Worm (Caenorhabditis elegans) whole organism, L3 larva: ENCODE measurements around the gene R09H10.1.
A peak's percentile ranks its signal among the peaks of the same experiment; 100 is the strongest.

Source experiments
- R02D3.7 ChIP-seq: fragments of 150-350 bp; optimal IDR thresholded peaks from 2 replicates; lab custom pipeline; 2014; ENCODE audit warnings: missing biosample characterization, missing genetic modification characterization
- ZK546.5 ChIP-seq: sonication (generic microtip); optimal IDR thresholded peaks from 2 replicates; lab custom pipeline; 2017; ENCODE audit warnings: missing biosample characterization, missing genetic modification characterization
- aly-2 ChIP-seq: fragments of 150-350 bp; optimal IDR thresholded peaks from 2 replicates; lab custom pipeline; 2014; ENCODE audit warnings: missing biosample characterization, missing genetic modification characterization
- ceh-16 ChIP-seq: sonication (generic microtip); optimal IDR thresholded peaks from 2 replicates; lab custom pipeline; 2017; ENCODE audit warnings: missing biosample characterization, missing genetic modification characterization
- ceh-28 ChIP-seq: fragments of 150-350 bp; optimal IDR thresholded peaks from 2 replicates; lab custom pipeline; 2014; ENCODE audit warnings: missing biosample characterization, missing genetic modification reagents, missing genetic modification characterization
- ceh-82 ChIP-seq: fragments of 150-350 bp; optimal IDR thresholded peaks from 2 replicates; lab custom pipeline; 2014; ENCODE audit warnings: missing biosample characterization, missing genetic modification characterization
- elt-3 ChIP-seq, 3 experiments: fragments of 150-350 bp in 1 of 3; sonication (generic microtip) in 2 of 3; optimal IDR thresholded peaks; 2 replicates in 2 of 3; 4 replicates in 1 of 3; lab custom pipeline; 2014 to 2017; ENCODE audit warnings: missing biosample characterization in 3 of 3, missing genetic modification characterization in 3 of 3
- eor-1 ChIP-seq, 2 experiments: fragments of 150-350 bp; optimal IDR thresholded peaks; 2 replicates each; lab custom pipeline; 2014 to 2018; ENCODE audit warnings: missing biosample characterization in 2 of 2, missing genetic modification characterization in 2 of 2
- fkh-10 ChIP-seq: sonication (generic microtip); optimal IDR thresholded peaks from 2 replicates; lab custom pipeline; 2017; ENCODE audit warnings: missing biosample characterization, missing genetic modification reagents, missing genetic modification characterization
- fkh-2 ChIP-seq: fragments of 150-350 bp; optimal IDR thresholded peaks from 2 replicates; lab custom pipeline; 2014; ENCODE audit warnings: missing biosample characterization, missing genetic modification reagents, missing genetic modification characterization
- fos-1 ChIP-seq: fragments of 150-350 bp; optimal IDR thresholded peaks from 2 replicates; lab custom pipeline; 2014; ENCODE audit warnings: missing biosample characterization, missing genetic modification characterization
- hmg-11 ChIP-seq: sonication (generic microtip); optimal IDR thresholded peaks from 2 replicates; lab custom pipeline; 2016; ENCODE audit warnings: missing genetic modification characterization, missing compliant biosample characterization
- jun-1 ChIP-seq: fragments of 150-350 bp; optimal IDR thresholded peaks from 2 replicates; lab custom pipeline; 2014; ENCODE audit warnings: missing biosample characterization, missing genetic modification reagents, missing genetic modification characterization
- lin-15B ChIP-seq: fragments of 150-350 bp; optimal IDR thresholded peaks from 2 replicates; lab custom pipeline; 2014; ENCODE audit warnings: missing biosample characterization, missing genetic modification characterization
- lsy-12 ChIP-seq: sonication (generic microtip); optimal IDR thresholded peaks from 2 replicates; lab custom pipeline; 2016; ENCODE audit warnings: mild to moderate bottlenecking, missing genetic modification characterization, missing compliant biosample characterization
- mdl-1 ChIP-seq: fragments of 150-350 bp; optimal IDR thresholded peaks from 2 replicates; lab custom pipeline; 2014; ENCODE audit warnings: missing biosample characterization, missing genetic modification characterization
- mml-1 ChIP-seq: fragments of 150-350 bp; sonication (generic microtip); optimal IDR thresholded peaks from 3 replicates; lab custom pipeline; 2014; ENCODE audit warnings: missing biosample characterization, missing genetic modification characterization
- nhr-12 ChIP-seq: fragments of 150-350 bp; optimal IDR thresholded peaks from 2 replicates; lab custom pipeline; 2014; ENCODE audit warnings: missing biosample characterization, missing genetic modification characterization
- nhr-23 ChIP-seq: fragments of 150-350 bp; optimal IDR thresholded peaks from 2 replicates; lab custom pipeline; 2014; ENCODE audit warnings: missing biosample characterization, missing genetic modification reagents, missing genetic modification characterization
- nhr-237 ChIP-seq: fragments of 150-350 bp; optimal IDR thresholded peaks from 2 replicates; lab custom pipeline; 2014; ENCODE audit warnings: missing biosample characterization, missing genetic modification characterization
- nhr-25 ChIP-seq: sonication (generic microtip); optimal IDR thresholded peaks from 2 replicates; lab custom pipeline; 2017; ENCODE audit warnings: missing biosample characterization, missing genetic modification characterization
- nhr-43 ChIP-seq: sonication (generic microtip); optimal IDR thresholded peaks from 2 replicates; lab custom pipeline; 2016; ENCODE audit warnings: mild to moderate bottlenecking, missing genetic modification characterization, missing compliant biosample characterization; ENCODE audit not compliant: poor library complexity, severe bottlenecking
- nhr-76 ChIP-seq: fragments of 150-350 bp; sonication (generic microtip); optimal IDR thresholded peaks from 5 replicates; lab custom pipeline; 2014; ENCODE audit warnings: missing biosample characterization, missing genetic modification characterization
- pha-4 ChIP-seq: fragments of 150-350 bp; optimal IDR thresholded peaks from 2 replicates; lab custom pipeline; 2014; ENCODE audit warnings: missing biosample characterization, missing genetic modification reagents, missing genetic modification characterization
- pqm-1 ChIP-seq: fragments of 150-350 bp; optimal IDR thresholded peaks from 2 replicates; lab custom pipeline; 2017; ENCODE audit warnings: missing biosample characterization, missing genetic modification characterization, inconsistent platforms
- skn-1 ChIP-seq: fragments of 150-350 bp; optimal IDR thresholded peaks from 2 replicates; lab custom pipeline; 2014; ENCODE audit warnings: missing biosample characterization, missing genetic modification characterization
- snpc-4 ChIP-seq: fragments of 150-350 bp; optimal IDR thresholded peaks from 2 replicates; lab custom pipeline; 2014; ENCODE audit warnings: missing biosample characterization, missing genetic modification characterization
- tbx-2 ChIP-seq: sonication (generic microtip); optimal IDR thresholded peaks from 2 replicates; lab custom pipeline; 2016; ENCODE audit warnings: mild to moderate bottlenecking, missing genetic modification characterization, missing compliant biosample characterization
- unc-39 ChIP-seq: sonication (generic microtip); optimal IDR thresholded peaks from 4 replicates; lab custom pipeline; 2017; ENCODE audit warnings: missing biosample characterization, missing genetic modification characterization
- unc-62 ChIP-seq: fragments of 150-350 bp; sonication (generic microtip); optimal IDR thresholded peaks from 4 replicates; lab custom pipeline; 2014; ENCODE audit warnings: missing biosample characterization, missing genetic modification reagents, missing genetic modification characterization
- zag-1 ChIP-seq: fragments of 150-350 bp; optimal IDR thresholded peaks from 2 replicates; lab custom pipeline; 2014; ENCODE audit warnings: missing biosample characterization, missing genetic modification characterization
- ztf-11 ChIP-seq: fragments of 150-350 bp; optimal IDR thresholded peaks from 2 replicates; lab custom pipeline; 2014; ENCODE audit warnings: missing biosample characterization, missing genetic modification characterization
- ztf-4 ChIP-seq: fragments of 150-350 bp; optimal IDR thresholded peaks from 2 replicates; lab custom pipeline; 2014; ENCODE audit warnings: missing biosample characterization, missing genetic modification characterization

The R09H10.1 gene

DNA sequence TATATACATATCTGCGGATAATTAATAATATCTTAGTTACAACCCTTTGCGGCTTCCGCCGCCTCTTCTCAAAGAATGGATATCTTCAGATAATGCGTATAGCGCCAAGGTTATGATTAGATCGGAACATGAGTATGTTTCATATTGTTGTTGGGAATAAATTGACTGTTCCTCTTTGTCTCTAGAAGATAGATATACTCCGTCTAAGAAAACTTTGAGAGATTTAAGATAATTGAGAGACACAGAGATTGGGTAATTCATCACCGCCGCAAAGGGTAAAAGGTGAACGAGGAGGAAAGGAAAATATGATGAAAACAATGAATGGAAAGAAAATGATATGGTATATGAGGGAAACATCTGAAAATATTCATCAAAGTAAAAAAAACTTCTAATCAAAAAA, 23.5 kb upstream of the R09H10.1 start:
- no peak for TF ChIP-seq fos-1 (tag; lab: Kevin White, UChicago)
- TF ChIP-seq hmg-11: no peak
- TF ChIP-seq eor-1 (tag; optimal IDR thresholded peaks at IDR 0.05; lab: Kevin White, UChicago): no peak
- TF ChIP-seq lin-15B (tag; lab: Kevin White, UChicago): no peak
- TF ChIP-seq mdl-1: no peak
- TF ChIP-seq snpc-4: no peak
- peak; percentile 34 for TF ChIP-seq nhr-23 (tag; lab: Kevin White, UChicago)

DNA sequence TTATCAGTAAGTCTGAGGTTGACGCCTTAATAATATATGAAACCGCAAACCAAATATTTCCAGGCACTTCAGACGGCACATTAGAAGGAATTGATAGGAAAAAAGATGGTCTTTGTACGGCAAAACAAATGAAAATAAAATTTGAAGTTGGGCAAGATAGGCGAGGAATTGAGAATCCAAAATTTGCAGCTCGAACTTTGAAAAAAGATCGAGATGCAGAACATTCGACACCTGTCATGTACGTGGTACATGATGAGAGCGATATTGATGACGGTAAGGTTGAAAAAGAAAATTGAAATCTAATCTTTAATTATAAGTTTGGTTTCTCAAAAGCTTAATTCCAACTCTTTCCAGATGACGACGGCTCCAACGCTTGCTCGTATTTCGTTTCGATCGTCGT, 22.5 kb upstream of the R09H10.1 start:
- no peak for TF ChIP-seq pqm-1 (tag; lab: Kevin White, UChicago)
- TF ChIP-seq fkh-2 (tag; lab: Kevin White, UChicago): no peak
- TF ChIP-seq fkh-10 (GFP tag; lab: Kevin White, UChicago): no peak
- no peak for TF ChIP-seq nhr-25 (tag; lab: Kevin White, UChicago)
- no peak for TF ChIP-seq nhr-12 (tag; lab: Kevin White, UChicago)
- TF ChIP-seq R02D3.7 (tag; lab: Kevin White, UChicago): no peak
- no peak for TF ChIP-seq nhr-237 (tag; lab: Kevin White, UChicago)
- TF ChIP-seq nhr-43: no peak
- no peak for TF ChIP-seq tbx-2 (tag; lab: Kevin White, UChicago)
- TF ChIP-seq ztf-11 (tag; lab: Kevin White, UChicago): no peak
- TF ChIP-seq ceh-16 (tag; lab: Kevin White, UChicago): no peak
- TF ChIP-seq jun-1 (tag; lab: Kevin White, UChicago): no peak
- TF ChIP-seq mml-1 (tag; lab: Kevin White, UChicago): no peak
- no peak for TF ChIP-seq lin-15B (tag; lab: Kevin White, UChicago)
- no peak for TF ChIP-seq nhr-76 (tag; lab: Kevin White, UChicago)
- no peak for TF ChIP-seq elt-3 (tag; optimal IDR thresholded peaks at IDR 0.05; lab: Kevin White, UChicago)
- no peak for TF ChIP-seq eor-1 (tag; optimal IDR thresholded peaks at IDR 0.05; lab: Kevin White, UChicago)
- no peak for TF ChIP-seq lsy-12
- TF ChIP-seq unc-39: no peak

DNA sequence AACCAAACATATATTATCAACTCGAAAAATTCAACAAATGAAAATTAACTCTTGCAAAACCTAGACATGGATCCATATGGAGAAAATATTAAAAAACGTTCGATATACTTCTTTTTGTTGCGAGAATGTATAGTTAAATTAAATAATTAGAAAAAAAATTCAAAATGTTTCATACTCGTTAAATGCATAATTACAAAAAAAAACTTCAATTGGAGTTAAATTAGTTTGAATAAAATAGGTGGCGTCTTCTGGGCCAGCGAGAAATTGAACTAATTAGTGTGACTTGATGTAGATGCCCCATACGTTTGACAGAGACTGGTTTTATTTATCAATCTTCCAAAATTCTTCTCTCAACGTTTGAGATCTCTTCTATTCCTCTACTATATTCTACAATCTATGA, 21.7 kb upstream of the R09H10.1 start, which contains the start of gene lgc-43:
lgc-43 (plus strand) TSS at position 301 of the 400 bp plus-strand sequence.
- no peak for TF ChIP-seq ceh-82 (tag; lab: Kevin White, UChicago)
- TF ChIP-seq nhr-76 (tag; lab: Kevin White, UChicago): peak; percentile 67

DNA sequence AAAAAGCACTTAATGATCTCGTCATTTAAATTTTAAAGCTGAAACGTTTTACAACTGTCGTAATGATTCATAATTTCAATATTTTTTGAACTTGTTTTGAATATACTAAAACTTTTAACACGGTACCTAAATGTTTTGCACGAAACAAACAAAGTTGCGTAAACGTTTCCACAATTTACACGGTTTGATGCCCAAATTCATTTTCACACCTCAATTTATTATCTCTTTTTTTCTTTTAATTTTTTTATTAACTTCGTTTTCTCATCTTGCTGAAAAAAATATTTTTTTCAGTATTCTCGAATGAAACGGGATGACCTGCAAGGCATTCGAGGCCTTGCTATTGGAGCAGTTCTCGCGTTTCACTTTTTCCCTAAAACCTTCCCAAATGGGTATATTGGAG, 15.8 kb upstream of the R09H10.1 start, which contains the start of gene oac-8:
oac-8 (plus strand) TSS at position 301 of the 400 bp plus-strand sequence.
- TF ChIP-seq elt-3 (tag; optimal IDR thresholded peaks at IDR 0.05; lab: Kevin White, UChicago) (no peak), ceh-16 (tag; lab: Kevin White, UChicago) (no peak), ZK546.5 (no peak), pqm-1 (tag; lab: Kevin White, UChicago) (no peak), ztf-4 (tag; lab: Kevin White, UChicago) (no peak), nhr-43 (no peak), ceh-28 (tag; lab: Kevin White, UChicago) (no peak), pha-4 (tag; lab: Kevin White, UChicago) (no peak), aly-2 (tag; lab: Kevin White, UChicago) (no peak), fkh-2 (tag; lab: Kevin White, UChicago) (no peak), lsy-12 (no peak), jun-1 (tag; lab: Kevin White, UChicago) (no peak), nhr-76 (tag; lab: Kevin White, UChicago) (no peak)
- TF ChIP-seq, all 47 proteins: peak for 0

DNA sequence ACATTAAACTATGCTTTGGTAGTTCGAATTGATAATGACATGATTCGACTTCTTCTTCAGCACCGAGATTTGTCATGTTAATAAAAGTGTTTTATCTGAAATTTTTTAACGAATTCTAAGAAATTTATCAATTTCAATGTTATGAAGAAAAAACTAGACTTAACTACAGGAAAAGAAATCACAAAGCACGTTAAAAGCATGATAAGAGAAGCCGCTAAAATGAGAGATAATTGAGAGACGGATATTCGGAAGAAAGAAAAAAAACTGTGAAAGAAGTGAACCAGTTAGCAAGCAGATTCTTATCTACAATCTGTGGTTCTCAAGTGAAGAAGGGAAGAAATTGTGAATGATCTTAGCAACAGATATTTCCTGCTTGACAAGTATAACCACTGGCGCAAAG, 11.0 kb upstream of the R09H10.1 start, which contains the start of gene C43F9.4:
C43F9.4 (minus strand) TSS at position 101 of the 400 bp plus-strand sequence.
- TF ChIP-seq zag-1 (tag; lab: Kevin White, UChicago) (no peak), nhr-237 (tag; lab: Kevin White, UChicago) (no peak)

DNA sequence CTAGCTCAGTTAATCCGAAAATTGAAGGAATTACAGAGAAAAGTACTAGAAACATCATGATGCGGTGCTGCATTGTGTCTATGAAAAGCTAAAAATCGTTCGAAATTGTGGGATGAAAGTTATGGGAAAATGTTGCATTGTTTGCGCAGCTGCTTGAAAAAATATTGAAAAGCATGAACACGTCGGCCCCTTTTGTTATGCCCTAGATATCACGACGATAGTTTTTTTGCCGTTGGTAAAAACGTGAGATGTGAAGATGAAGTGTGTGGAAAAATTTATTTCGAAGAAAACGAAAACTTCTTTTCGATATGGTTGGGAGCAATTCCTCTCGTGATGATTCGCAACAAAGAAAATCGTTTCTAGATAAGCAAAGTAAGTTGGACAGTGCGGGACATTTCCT, 9.4 kb upstream of the R09H10.1 start, which contains the start of the genes C43F9.5 and nkb-2:
C43F9.5 (minus strand) TSS at position 101 of the 400 bp plus-strand sequence.
nkb-2 (plus strand) TSS at position 277 of the 400 bp plus-strand sequence.
- TF ChIP-seq eor-1 (tag; optimal IDR thresholded peaks at IDR 0.05; lab: Kevin White, UChicago): no peak
- no peak for TF ChIP-seq unc-39
- no peak for TF ChIP-seq fos-1 (tag; lab: Kevin White, UChicago)
- no peak for TF ChIP-seq skn-1 (tag; lab: Kevin White, UChicago)
- TF ChIP-seq unc-62: no peak
- TF ChIP-seq nhr-237 (tag; lab: Kevin White, UChicago): no peak
- TF ChIP-seq, all 47 proteins: peak for 0
